Worm (Caenorhabditis elegans) whole organism, L2 larva: ENCODE data around the gene Y27F2A.8.

Experiments used
- aly-2 ChIP-seq: fragments of 150-350 bp; optimal IDR thresholded peaks from 2 replicates; lab custom pipeline; 2014; ENCODE audit warnings: missing biosample characterization, missing genetic modification characterization
- elt-3 ChIP-seq: sonication (generic microtip); optimal IDR thresholded peaks from 2 replicates; lab custom pipeline; 2017; ENCODE audit warnings: missing biosample characterization, missing genetic modification characterization
- fos-1 ChIP-seq: fragments of 150-350 bp; optimal IDR thresholded peaks from 2 replicates; lab custom pipeline; 2014; ENCODE audit warnings: missing biosample characterization, missing genetic modification characterization
- lin-11 ChIP-seq: fragments of 150-350 bp; sonication (generic microtip); optimal IDR thresholded peaks from 2 replicates; lab custom pipeline; 2014; ENCODE audit warnings: missing biosample characterization, missing genetic modification characterization, inconsistent platforms, mixed read lengths
- lin-39 ChIP-seq: fragments of 150-350 bp; optimal IDR thresholded peaks from 2 replicates; lab custom pipeline; 2014; ENCODE audit warnings: missing biosample characterization, missing genetic modification reagents, missing genetic modification characterization
- lsy-2 ChIP-seq, 2 experiments: fragments of 150-350 bp in 1 of 2; sonication (generic microtip) in 1 of 2; optimal IDR thresholded peaks; 2 replicates each; lab custom pipeline; 2014 to 2017; ENCODE audit warnings: missing biosample characterization in 2 of 2, missing genetic modification characterization in 2 of 2
- mdl-1 ChIP-seq, 2 experiments: fragments of 150-350 bp in 1 of 2; sonication (generic microtip) in 1 of 2; optimal IDR thresholded peaks; 2 replicates each; lab custom pipeline; 2017; ENCODE audit warnings: missing biosample characterization in 2 of 2, missing genetic modification characterization in 2 of 2
- nhr-25 ChIP-seq: fragments of 150-350 bp; sonication (generic microtip); optimal IDR thresholded peaks from 3 replicates; lab custom pipeline; 2014; ENCODE audit warnings: missing biosample characterization, missing genetic modification characterization
- nhr-6 ChIP-seq: fragments of 150-350 bp; optimal IDR thresholded peaks from 2 replicates; lab custom pipeline; 2014; ENCODE audit warnings: missing biosample characterization, missing genetic modification characterization
- nhr-77 ChIP-seq: fragments of 150-350 bp; optimal IDR thresholded peaks from 2 replicates; lab custom pipeline; 2014; ENCODE audit warnings: missing biosample characterization, missing genetic modification characterization
- skn-1 ChIP-seq: sonication (generic microtip); optimal IDR thresholded peaks from 2 replicates; lab custom pipeline; 2017; ENCODE audit warnings: missing biosample characterization, missing genetic modification characterization
- sma-9 ChIP-seq, 2 experiments: fragments of 150-350 bp in 1 of 2; sonication (generic microtip) in 1 of 2; optimal IDR thresholded peaks; 2 replicates each; lab custom pipeline; 2014 to 2016; ENCODE audit warnings: missing genetic modification characterization in 2 of 2, mild to moderate bottlenecking in 1 of 2, missing biosample characterization in 1 of 2, missing compliant biosample characterization in 1 of 2, missing genetic modification reagents in 1 of 2, moderate library complexity in 1 of 2
- snpc-4 ChIP-seq: fragments of 150-350 bp; optimal IDR thresholded peaks from 2 replicates; lab custom pipeline; 2014; ENCODE audit warnings: missing biosample characterization, missing genetic modification characterization
- ztf-11 ChIP-seq: sonication (generic microtip); optimal IDR thresholded peaks from 2 replicates; lab custom pipeline; 2017; ENCODE audit warnings: missing biosample characterization, missing genetic modification characterization

- TF ChIP-seq ztf-11: no peak
- TF ChIP-seq snpc-4 (tag; lab: Kevin White, UChicago): no peak
- no peak for TF ChIP-seq elt-3 (tag; lab: Kevin White, UChicago)
- no peak for TF ChIP-seq lin-11 (tag; lab: Kevin White, UChicago)
- TF ChIP-seq lsy-2 (tag; optimal IDR thresholded peaks at IDR 0.05; lab: Kevin White, UChicago): no peak
- no peak for TF ChIP-seq sma-9 (GFP tag; optimal IDR thresholded peaks at IDR 0.05; lab: Kevin White, UChicago)
- TF ChIP-seq sma-9 (tag; optimal IDR thresholded peaks at IDR 0.05; lab: Kevin White, UChicago): no peak
- no peak for TF ChIP-seq nhr-25 (tag; lab: Kevin White, UChicago)
- TF ChIP-seq mdl-1 (tag; optimal IDR thresholded peaks at IDR 0.05; lab: Kevin White, UChicago): no peak
- TF ChIP-seq fos-1: no peak
- TF ChIP-seq aly-2: no peak
- no peak for TF ChIP-seq nhr-6 (tag; lab: Kevin White, UChicago)
- no peak for TF ChIP-seq nhr-77 (tag; lab: Kevin White, UChicago)
- TF ChIP-seq skn-1 (tag; lab: Kevin White, UChicago): no peak
- TF ChIP-seq lin-39 (tag; lab: Kevin White, UChicago): no peak
Observed at ce11 chrII:3148404-3148803, 35.2 kb upstream of the Y27F2A.8 start.
